Fruit fly (Drosophila melanogaster) whole organism, wandering third instar larva: Measurements from ENCODE around the gene Top3beta.

Experiments used
- Abd-B ChIP-seq: fragments of >200 bp; optimal IDR thresholded peaks from 2 replicates; lab custom pipeline; 2017; ENCODE audit warnings: missing biosample characterization, missing genetic modification characterization
- CG9705 ChIP-seq: fragments of 200-800 bp; sonication (Bioruptor generic); optimal IDR thresholded peaks from 2 replicates; lab custom pipeline; 2018; ENCODE audit warnings: missing biosample characterization, mild to moderate bottlenecking, missing genetic modification characterization
- CrebA ChIP-seq: fragments of 200-800 bp; sonication (Bioruptor generic); optimal IDR thresholded peaks from 2 replicates; lab custom pipeline; 2016; ENCODE audit warnings: missing biosample characterization, mild to moderate bottlenecking, missing genetic modification characterization, borderline replicate concordance
- Dif ChIP-seq: fragments of 200-275, 200-300 bp; sonication (Bioruptor generic); optimal IDR thresholded peaks from 2 replicates; lab custom pipeline; 2018; ENCODE audit warnings: missing biosample characterization, missing genetic modification characterization; ENCODE audit not compliant: partially characterized antibody
- GATAd ChIP-seq: sonication (Bioruptor generic); optimal IDR thresholded peaks from 2 replicates; lab custom pipeline; 2016; ENCODE audit warnings: missing biosample characterization, missing genetic modification characterization
- HLH106 ChIP-seq: fragments of 200-800 bp; optimal IDR thresholded peaks from 3 replicates; lab custom pipeline; 2019; ENCODE audit warnings: missing biosample characterization, mild to moderate bottlenecking, missing genetic modification characterization, moderate library complexity
- Hnf4 ChIP-seq: fragments of 200-800 bp; sonication (Bioruptor generic); optimal IDR thresholded peaks from 2 replicates; lab custom pipeline; 2016; ENCODE audit warnings: missing biosample characterization, mild to moderate bottlenecking, missing genetic modification characterization
- Hr78 ChIP-seq: fragments of >200 bp; optimal IDR thresholded peaks from 2 replicates; lab custom pipeline; 2017; ENCODE audit warnings: missing biosample characterization, missing genetic modification characterization
- Hr83 ChIP-seq: fragments of 200-300 bp; sonication (Bioruptor generic); optimal IDR thresholded peaks from 2 replicates; lab custom pipeline; 2016; ENCODE audit warnings: missing biosample characterization, mild to moderate bottlenecking, missing genetic modification characterization, moderate library complexity; ENCODE audit not compliant: poor library complexity, severe bottlenecking
- Jra ChIP-seq: sonication (Bioruptor generic); optimal IDR thresholded peaks from 2 replicates; lab custom pipeline; 2016; ENCODE audit warnings: missing biosample characterization, missing genetic modification characterization
- Mio ChIP-seq: sonication (Bioruptor generic); optimal IDR thresholded peaks from 2 replicates; lab custom pipeline; 2016; ENCODE audit warnings: missing biosample characterization, missing genetic modification characterization
- Myc ChIP-seq: fragments of >200 bp; optimal IDR thresholded peaks from 2 replicates; lab custom pipeline; 2017
- Rel ChIP-seq, 2 experiments: fragments of 200-800 bp; sonication (Bioruptor generic) in 1 of 2; optimal IDR thresholded peaks; 2 replicates in 1 of 2; 3 replicates in 1 of 2; lab custom pipeline; 2016 to 2019; ENCODE audit warnings: mild to moderate bottlenecking in 2 of 2, missing biosample characterization in 2 of 2, missing genetic modification characterization in 2 of 2, moderate library complexity in 1 of 2
- Sp1 ChIP-seq: fragments of 200-800 bp; sonication (Bioruptor generic); optimal IDR thresholded peaks from 3 replicates; lab custom pipeline; 2019; ENCODE audit warnings: missing biosample characterization, mild to moderate bottlenecking, missing genetic modification characterization, moderate library complexity
- Vsx2 ChIP-seq: fragments of 200-300, 225-300 bp; sonication (Bioruptor generic); optimal IDR thresholded peaks from 2 replicates; lab custom pipeline; 2018; ENCODE audit warnings: missing biosample characterization, missing genetic modification characterization; ENCODE audit not compliant: partially characterized antibody
- br ChIP-seq: fragments of 200-800 bp; sonication (Bioruptor generic); optimal IDR thresholded peaks from 2 replicates; lab custom pipeline; 2016; ENCODE audit warnings: missing biosample characterization, missing genetic modification characterization
- brk ChIP-seq: fragments of 200-800 bp; sonication (Bioruptor generic); optimal IDR thresholded peaks from 2 replicates; lab custom pipeline; 2016; ENCODE audit warnings: missing biosample characterization, mild to moderate bottlenecking, missing genetic modification characterization
- dl ChIP-seq, 2 experiments: fragments of 175-275, 200-275 bp in 1 of 2; fragments of 200-275 bp in 1 of 2; sonication (Bioruptor generic); optimal IDR thresholded peaks; lab custom pipeline; 2018; ENCODE audit warnings: mild to moderate bottlenecking in 2 of 2, missing biosample characterization in 2 of 2, missing genetic modification characterization in 2 of 2, moderate library complexity in 2 of 2; ENCODE audit not compliant: partially characterized antibody in 2 of 2, insufficient read depth in 1 of 2
- dmrt93B ChIP-seq: fragments of 200-800 bp; sonication (Bioruptor generic); optimal IDR thresholded peaks from 2 replicates; lab custom pipeline; 2018; ENCODE audit warnings: missing biosample characterization, mild to moderate bottlenecking, missing genetic modification characterization
- dsf ChIP-seq: sonication (Bioruptor generic); optimal IDR thresholded peaks from 2 replicates; lab custom pipeline; 2016; ENCODE audit warnings: missing biosample characterization, missing genetic modification characterization, borderline replicate concordance
- ey ChIP-seq: fragments of 200-800 bp; sonication (Bioruptor generic); optimal IDR thresholded peaks from 2 replicates; lab custom pipeline; 2016; ENCODE audit warnings: missing biosample characterization, missing genetic modification characterization
- foxo ChIP-seq, 2 experiments: fragments of 200-800 bp; sonication (Bioruptor generic); optimal IDR thresholded peaks; 2 replicates in 1 of 2; 3 replicates in 1 of 2; lab custom pipeline; 2016 to 2017; ENCODE audit warnings: missing biosample characterization in 2 of 2, missing genetic modification characterization in 2 of 2
- fru ChIP-seq: fragments of 200-800 bp; sonication (Bioruptor generic); optimal IDR thresholded peaks from 3 replicates; lab custom pipeline; 2016; ENCODE audit warnings: missing biosample characterization, mild to moderate bottlenecking, missing genetic modification characterization
- h ChIP-seq: fragments of 200-800 bp; sonication (Bioruptor generic); optimal IDR thresholded peaks from 3 replicates; lab custom pipeline; 2016; ENCODE audit warnings: missing biosample characterization, mild to moderate bottlenecking, missing genetic modification characterization
- jim ChIP-seq: fragments of 175-275, 200-325 bp; sonication (Bioruptor generic); optimal IDR thresholded peaks from 2 replicates; lab custom pipeline; 2016; ENCODE audit warnings: missing biosample characterization, mild to moderate bottlenecking, missing genetic modification characterization
- lola ChIP-seq: fragments of >200 bp; optimal IDR thresholded peaks from 2 replicates; lab custom pipeline; 2017; ENCODE audit warnings: missing biosample characterization, missing genetic modification characterization
- pan ChIP-seq: fragments of >200 bp; optimal IDR thresholded peaks from 2 replicates; lab custom pipeline; 2017
- rgr ChIP-seq: fragments of 200-800 bp; sonication (Bioruptor generic); optimal IDR thresholded peaks from 3 replicates; lab custom pipeline; 2016; ENCODE audit warnings: missing biosample characterization, mild to moderate bottlenecking, missing genetic modification characterization
- sage ChIP-seq: fragments of 200-800 bp; sonication (Bioruptor generic); optimal IDR thresholded peaks from 2 replicates; lab custom pipeline; 2016; ENCODE audit warnings: missing biosample characterization, mild to moderate bottlenecking, missing genetic modification characterization
- sv ChIP-seq: fragments of 200-800 bp; sonication (Bioruptor generic); optimal IDR thresholded peaks from 3 replicates; lab custom pipeline; 2016; ENCODE audit warnings: missing biosample characterization, missing genetic modification characterization
- usp ChIP-seq: fragments of >200 bp; optimal IDR thresholded peaks from 2 replicates; lab custom pipeline; 2017; ENCODE audit warnings: missing biosample characterization, missing genetic modification characterization
- woc ChIP-seq: sonication (Bioruptor generic); optimal IDR thresholded peaks from 2 replicates; lab custom pipeline; 2016; ENCODE audit warnings: missing biosample characterization, mild to moderate bottlenecking, missing genetic modification characterization

Gene Top3beta

dm6 chrX:6276590-6276989 is 11.2 kb downstream of the Top3beta start, which contains the start of gene CG3566:
Gene CG3566 (minus strand): TSS chrX:6276724.
- TF ChIP-seq usp (GFP tag; lab: Kevin White, UChicago) (no peak), Vsx2 (GFP tag; lab: Kevin White, UChicago) (no peak), fru (GFP tag; lab: Kevin White, UChicago) (peak; percentile 37), Hnf4 (GFP tag; lab: Kevin White, UChicago) (no peak), dmrt93B (GFP tag; lab: Kevin White, UChicago) (no peak), Dif (no peak), GATAd (GFP tag; lab: Kevin White, UChicago) (no peak), woc (GFP tag; lab: Kevin White, UChicago) (peak; percentile 73), rgr (peak; percentile 11), pan (no peak), foxo (GFP tag; optimal IDR thresholded peaks at IDR 0.05; lab: Kevin White, UChicago) (peak in 1 of 2 experiments; percentile 27), Abd-B (GFP tag; lab: Kevin White, UChicago) (no peak), dl (GFP tag; optimal IDR thresholded peaks at IDR 0.05; lab: Kevin White, UChicago; ENCODE audit: insufficient read depth in 1 of 2, partially characterized antibody in 2 of 2) (no peak), dsf (no peak), Jra (GFP tag; lab: Kevin White, UChicago) (no peak), Sp1 (peak; percentile 13), Myc (peak; percentile 66), lola (no peak), HLH106 (no peak), h (GFP tag; lab: Kevin White, UChicago) (no peak), Rel (GFP tag; optimal IDR thresholded peaks at IDR 0.05; lab: Kevin White, UChicago) (no peak), Rel (tag; optimal IDR thresholded peaks at IDR 0.05; lab: Kevin White, UChicago) (peak; percentile 80), Hr83 (GFP tag; lab: Kevin White, UChicago) (peak; percentile 16), sage (no peak), brk (GFP tag; lab: Kevin White, UChicago) (no peak)
- TF ChIP-seq, all 38 proteins: peak for 8

- TF ChIP-seq fru (GFP tag; lab: Kevin White, UChicago) (no peak), GATAd (GFP tag; lab: Kevin White, UChicago) (no peak), Vsx2 (GFP tag; lab: Kevin White, UChicago) (no peak), foxo (GFP tag; optimal IDR thresholded peaks at IDR 0.05; lab: Kevin White, UChicago) (no peak), Rel (GFP tag; optimal IDR thresholded peaks at IDR 0.05; lab: Kevin White, UChicago) (no peak), Rel (tag; optimal IDR thresholded peaks at IDR 0.05; lab: Kevin White, UChicago) (peak; percentile 3), Hr83 (GFP tag; lab: Kevin White, UChicago) (no peak), CrebA (GFP tag; lab: Kevin White, UChicago) (no peak), Jra (GFP tag; lab: Kevin White, UChicago) (no peak)
Measured at dm6 chrX:6267745-6268582, 19.8 kb downstream of the Top3beta start, which contains the start of gene Spt6. Gene Spt6 (plus strand): TSS chrX:6267797.

dm6 chrX:6267187-6267711 is 20.5 kb downstream of the Top3beta start, which contains the start of gene schlank:
Gene schlank (minus strand): TSS chrX:6267228.
- peak; percentile 13 for TF ChIP-seq rgr
- TF ChIP-seq Sp1 = peak; percentile 36
- peak; percentile 43 for TF ChIP-seq sv
- peak; percentile 76 for TF ChIP-seq woc (GFP tag; lab: Kevin White, UChicago)
- peak; percentile 18 for TF ChIP-seq CG9705
- peak; percentile 35 for TF ChIP-seq h (GFP tag; lab: Kevin White, UChicago)
- TF ChIP-seq fru (GFP tag; lab: Kevin White, UChicago) = peak; percentile 32
- TF ChIP-seq ey = peak; percentile 54
- TF ChIP-seq HLH106 = peak; percentile 65
- no peak for TF ChIP-seq jim (GFP tag; lab: Kevin White, UChicago)
- peak; percentile 38 for TF ChIP-seq br (GFP tag; lab: Kevin White, UChicago)
- TF ChIP-seq Mio (GFP tag; lab: Kevin White, UChicago) = no peak
- no peak for TF ChIP-seq dl (GFP tag; optimal IDR thresholded peaks at IDR 0.05; lab: Kevin White, UChicago; ENCODE audit: insufficient read depth in 1 of 2, partially characterized antibody in 2 of 2)
- no peak for TF ChIP-seq Hr78 (GFP tag; lab: Kevin White, UChicago)
- TF ChIP-seq foxo (GFP tag; optimal IDR thresholded peaks at IDR 0.05; lab: Kevin White, UChicago) = peak in 1 of 2 experiments; percentile 60
- TF ChIP-seq Myc = no peak
- peak; percentile 27 for TF ChIP-seq Hnf4 (GFP tag; lab: Kevin White, UChicago)
